Worm (Caenorhabditis elegans): ENCODE data around the gene syx-5.
A peak's percentile ranks its signal among the peaks of the same experiment; 100 is the strongest.

The syx-5 gene

DNA sequence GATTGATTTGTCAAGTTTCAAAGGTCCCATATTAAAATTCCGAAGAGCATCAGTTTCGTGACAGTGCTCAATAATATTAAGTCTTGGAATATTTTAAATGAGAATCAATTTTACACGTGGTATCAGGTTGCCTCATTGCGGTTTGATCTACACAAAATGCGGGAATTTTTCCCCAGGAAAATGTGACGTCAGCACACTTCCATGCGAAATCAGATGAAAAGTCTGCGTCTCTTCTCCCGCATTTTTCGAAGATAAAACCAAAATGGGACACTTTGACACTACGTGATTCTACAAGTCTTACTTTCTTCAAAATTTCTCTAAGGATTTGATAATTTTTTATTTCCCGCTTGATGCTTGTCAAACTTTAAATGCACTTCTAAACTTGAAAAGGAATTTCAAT, 41.8 kb upstream of the syx-5 start:
- TF ChIP-seq bed-1 (GFP tag; IDR thresholded peaks at IDR 0.05): no peak
- TF ChIP-seq chd-7 (tag; optimal IDR thresholded peaks at IDR 0.05): no peak
- TF ChIP-seq unc-130 (GFP tag; optimal IDR thresholded peaks at IDR 0.05): no peak
- no peak for TF ChIP-seq ceh-58 (GFP tag; IDR thresholded peaks at IDR 0.05)
- no peak for TF ChIP-seq sptf-2 (GFP tag; optimal IDR thresholded peaks at IDR 0.05)
- no peak for TF ChIP-seq aptf-3 (GFP tag; IDR thresholded peaks at IDR 0.05)
- TF ChIP-seq efl-1 (GFP tag; optimal IDR thresholded peaks at IDR 0.05): no peak
- TF ChIP-seq dpff-1 (tag; optimal IDR thresholded peaks at IDR 0.05): no peak
- TF ChIP-seq lsl-1 (GFP tag; optimal IDR thresholded peaks at IDR 0.05): no peak
- TF ChIP-seq B0035.1 (tag; optimal IDR thresholded peaks at IDR 0.05): no peak
- no peak for TF ChIP-seq Y79H2A.3 (GFP tag; conservative IDR thresholded peaks at IDR 0.05)
- TF ChIP-seq snpc-1.3 (tag; optimal IDR thresholded peaks at IDR 0.05; ENCODE audit: insufficient read depth): no peak
- no peak for TF ChIP-seq T26A5.8 (tag; optimal IDR thresholded peaks at IDR 0.05)

DNA sequence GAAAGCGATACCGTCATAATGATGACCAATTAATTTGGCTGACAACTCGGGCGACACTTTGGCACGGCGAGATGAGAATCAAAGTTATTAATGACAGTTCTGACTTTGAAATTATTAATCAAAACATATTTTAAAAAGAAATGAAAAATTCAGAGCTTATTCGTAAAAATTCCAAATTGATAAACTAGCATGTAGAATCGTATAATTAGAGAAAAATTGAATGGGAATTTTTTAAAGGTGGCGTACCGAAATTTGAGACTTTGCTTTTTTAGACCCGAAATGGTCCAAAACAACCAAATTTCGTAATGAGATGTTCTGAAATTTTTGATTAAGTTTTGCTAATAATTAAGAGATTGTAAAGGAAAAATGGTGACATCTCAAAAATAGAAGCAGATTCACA, 38.7 kb upstream of the syx-5 start, which contains the start of gene daf-11:
Gene daf-11 (minus strand): TSS at position 101 of the 400 bp plus-strand sequence.
- no peak for TF ChIP-seq unc-62 (GFP tag; optimal IDR thresholded peaks at IDR 0.05)
- TF ChIP-seq hsf-1 (GFP tag; IDR thresholded peaks at IDR 0.05): no peak
- TF ChIP-seq zfh-2 (GFP tag; conservative IDR thresholded peaks at IDR 0.05): no peak
- TF ChIP-seq atf-7 (tag; optimal IDR thresholded peaks at IDR 0.05): no peak
- no peak for TF ChIP-seq hlh-12 (tag; optimal IDR thresholded peaks at IDR 0.05)
- no peak for TF ChIP-seq egl-44 (GFP tag; IDR thresholded peaks at IDR 0.05)

ce11 chrV:11730060-11730459, 34.6 kb upstream of the syx-5 start, which contains the start of gene rhr-2:
Gene rhr-2 (minus strand): TSS chrV:11730160.
- TF ChIP-seq sptf-2 (GFP tag; optimal IDR thresholded peaks at IDR 0.05) (no peak), F37B4.10 (GFP tag; IDR thresholded peaks at IDR 0.05) (no peak), rec-8 (tag; optimal IDR thresholded peaks at IDR 0.05) (no peak)

DNA sequence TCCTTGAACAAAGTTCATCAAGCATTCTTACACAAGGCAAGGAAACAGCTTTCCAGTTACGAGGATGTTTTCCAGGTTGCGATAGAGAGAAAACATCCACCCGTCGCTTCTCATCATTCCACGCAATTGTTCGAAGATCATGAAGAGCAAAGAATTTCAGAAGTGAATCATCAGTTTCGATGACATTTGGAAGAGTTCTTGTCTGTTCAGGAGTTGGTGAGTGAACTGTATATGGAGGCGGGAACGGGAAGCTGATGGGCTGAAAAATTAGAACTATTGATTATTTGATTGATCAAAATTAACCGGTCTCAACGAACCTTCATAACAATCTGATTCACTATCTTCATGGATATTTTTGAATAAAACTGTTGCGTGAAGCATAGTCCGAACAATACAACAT, 32.7 kb upstream of the syx-5 start:
- TF ChIP-seq F52B5.7 (tag; optimal IDR thresholded peaks at IDR 0.05): no peak
- no peak for TF ChIP-seq attf-6 (GFP tag; IDR thresholded peaks at IDR 0.05)
- TF ChIP-seq dpl-1 (GFP tag; optimal IDR thresholded peaks at IDR 0.05): no peak
- no peak for TF ChIP-seq sea-2 (GFP tag; IDR thresholded peaks at IDR 0.05)
- no peak for TF ChIP-seq unc-62 (GFP tag; optimal IDR thresholded peaks at IDR 0.05)
- no peak for TF ChIP-seq nhr-120 (GFP tag; IDR thresholded peaks at IDR 0.05)
- no peak for TF ChIP-seq repo-1 (tag; optimal IDR thresholded peaks at IDR 0.05)
- no peak for TF ChIP-seq ztf-22 (GFP tag; optimal IDR thresholded peaks at IDR 0.05)
- no peak for TF ChIP-seq xnd-1 (tag; optimal IDR thresholded peaks at IDR 0.05)
- TF ChIP-seq nhr-27 (tag; optimal IDR thresholded peaks at IDR 0.05): no peak

DNA sequence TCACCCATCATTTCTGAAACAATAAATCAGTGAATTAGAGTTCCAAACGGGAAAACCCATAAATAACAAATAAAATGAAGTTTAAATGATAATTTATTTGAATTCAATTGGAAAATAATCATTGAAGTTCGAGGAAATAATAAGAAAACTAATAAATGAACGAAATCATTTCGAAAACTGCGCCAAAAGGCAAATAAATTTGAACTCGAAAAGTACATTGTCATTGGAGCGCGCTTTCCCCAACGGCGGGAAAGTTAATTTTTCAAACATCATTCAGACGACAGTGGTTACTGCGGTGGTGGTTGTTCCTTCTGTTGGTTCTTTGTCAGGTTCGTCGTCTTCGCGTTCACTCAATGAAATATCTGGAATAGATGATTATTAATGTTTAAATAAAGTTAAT, 31.2 kb upstream of the syx-5 start, which contains the start of gene npp-22:
Gene npp-22 (minus strand): TSS at position 13 of the 400 bp plus-strand sequence.
- TF ChIP-seq ccch-3 (GFP tag; optimal IDR thresholded peaks at IDR 0.05) (no peak), madf-3 (GFP tag; IDR thresholded peaks at IDR 0.05) (0 out of 2 replicates have a peak, but pooled peaks have one; percentile 47), efl-1 (GFP tag; optimal IDR thresholded peaks at IDR 0.05) (peak; percentile 89), let-607 (tag; optimal IDR thresholded peaks at IDR 0.05) (no peak), aptf-2 (GFP tag; conservative IDR thresholded peaks at IDR 0.05) (0 out of 2 replicates have a peak, but pooled peaks have one; percentile 46), mxl-1 (tag; optimal IDR thresholded peaks at IDR 0.05) (no peak), D2030.7 (GFP tag; IDR thresholded peaks at IDR 0.05) (0 out of 2 replicates have a peak, but pooled peaks have one; percentile 22), dpl-1 (GFP tag; optimal IDR thresholded peaks at IDR 0.05) (peak; percentile 85), snpc-3.4 (tag; optimal IDR thresholded peaks at IDR 0.05) (peak; percentile 14), mcd-1 (GFP tag; IDR thresholded peaks at IDR 0.05) (peak; percentile 89), lin-54 (GFP tag; optimal IDR thresholded peaks at IDR 0.05) (peak; percentile 90), madf-6 (GFP tag; IDR thresholded peaks at IDR 0.05) (peak; percentile 74; the same call in 1 of the 2 replicates), aptf-3 (GFP tag; IDR thresholded peaks at IDR 0.05) (no peak), lin-35 (GFP tag; optimal IDR thresholded peaks at IDR 0.05) (peak in 1 of 3 experiments; percentile 61), lsl-1 (GFP tag; optimal IDR thresholded peaks at IDR 0.05) (peak; percentile 40)
